Fruit fly (Drosophila melanogaster) whole organism, adult: ENCODE results near the gene MSBP.

Experiments
- CG11617 ChIP-seq: fragments of 200-800 bp; sonication (Bioruptor generic); optimal IDR thresholded peaks from 2 replicates; lab custom pipeline; 2017; ENCODE audit warnings: mild to moderate bottlenecking, missing biosample characterization, missing genetic modification reagents, missing genetic modification characterization
- CG12768 ChIP-seq: fragments of 200-800 bp; sonication (Bioruptor generic); optimal IDR thresholded peaks from 2 replicates; lab custom pipeline; 2017; ENCODE audit warnings: missing biosample characterization, missing genetic modification characterization, mild to moderate bottlenecking, moderate library complexity, missing genetic modification reagents
- CG14711 ChIP-seq: fragments of 200-800 bp; sonication (Bioruptor generic); optimal IDR thresholded peaks from 2 replicates; lab custom pipeline; 2018; ENCODE audit warnings: missing biosample characterization, mild to moderate bottlenecking, missing genetic modification characterization, moderate library complexity
- CG1620 ChIP-seq: fragments of 200-800 bp; sonication (Bioruptor generic); optimal IDR thresholded peaks from 2 replicates; lab custom pipeline; 2016; ENCODE audit warnings: missing biosample characterization, missing genetic modification characterization
- CG33017 ChIP-seq: fragments of 200-800 bp; sonication (Bioruptor generic); optimal IDR thresholded peaks from 2 replicates; lab custom pipeline; 2018; ENCODE audit warnings: missing biosample characterization, mild to moderate bottlenecking, missing genetic modification characterization, moderate library complexity
- CG5204 ChIP-seq: fragments of 200-800 bp; sonication (Bioruptor generic); optimal IDR thresholded peaks from 2 replicates; lab custom pipeline; 2016; ENCODE audit warnings: missing biosample characterization, missing genetic modification characterization
- CG7045 ChIP-seq: fragments of 200-800 bp; sonication (Bioruptor generic); optimal IDR thresholded peaks from 2 replicates; lab custom pipeline; 2017; ENCODE audit warnings: missing biosample characterization, mild to moderate bottlenecking, missing genetic modification characterization
- CG7101 ChIP-seq: fragments of 200-800 bp; sonication (Bioruptor generic); optimal IDR thresholded peaks from 2 replicates; lab custom pipeline; 2018; ENCODE audit warnings: missing biosample characterization, mild to moderate bottlenecking, missing genetic modification characterization, moderate library complexity
- Clk ChIP-seq: fragments of 200-800 bp; sonication (Bioruptor generic); optimal IDR thresholded peaks from 2 replicates; lab custom pipeline; 2017; ENCODE audit warnings: missing biosample characterization, missing genetic modification characterization
- Crg-1 ChIP-seq: fragments of 200-800 bp; sonication (Bioruptor generic); optimal IDR thresholded peaks from 2 replicates; lab custom pipeline; 2016; ENCODE audit warnings: missing biosample characterization, missing genetic modification characterization
- Hr96 ChIP-seq: fragments of 200-800 bp; sonication (Bioruptor generic); optimal IDR thresholded peaks from 2 replicates; lab custom pipeline; 2016; ENCODE audit warnings: missing biosample characterization, missing genetic modification characterization
- Mnt ChIP-seq: fragments of 200-800 bp; sonication (Bioruptor generic); optimal IDR thresholded peaks from 2 replicates; lab custom pipeline; 2016; ENCODE audit warnings: missing biosample characterization, mild to moderate bottlenecking, missing genetic modification characterization
- bab1 ChIP-seq: fragments of 200-800 bp; sonication (Bioruptor generic); optimal IDR thresholded peaks from 3 replicates; lab custom pipeline; 2019; ENCODE audit warnings: missing biosample characterization, mild to moderate bottlenecking, missing genetic modification characterization, moderate library complexity
- cic ChIP-seq: fragments of 200-800 bp; sonication (Bioruptor generic); optimal IDR thresholded peaks from 2 replicates; lab custom pipeline; 2017; ENCODE audit warnings: missing biosample characterization, mild to moderate bottlenecking, missing genetic modification characterization, moderate library complexity
- cnc ChIP-seq, 2 experiments: fragments of >200 bp; optimal IDR thresholded peaks; 2 replicates each; lab custom pipeline; 2017
- kay ChIP-seq: fragments of 200-800 bp; sonication (Bioruptor generic); peaks from one replicate; lab custom pipeline; 2016; ENCODE audit warnings: missing biosample characterization, missing genetic modification characterization, borderline replicate concordance
- ovo ChIP-seq: fragments of 200-800 bp; sonication (Bioruptor generic); optimal IDR thresholded peaks from 2 replicates; lab custom pipeline; 2016; ENCODE audit warnings: missing biosample characterization, missing genetic modification characterization
- pad ChIP-seq: fragments of 200-800 bp; sonication (Bioruptor generic); optimal IDR thresholded peaks from 3 replicates; lab custom pipeline; 2017; ENCODE audit warnings: missing biosample characterization, missing genetic modification characterization, mild to moderate bottlenecking, moderate library complexity, missing genetic modification reagents
- tj ChIP-seq: fragments of 200-800 bp; sonication (Bioruptor generic); optimal IDR thresholded peaks from 3 replicates; lab custom pipeline; 2017; ENCODE audit warnings: missing biosample characterization, mild to moderate bottlenecking, missing genetic modification characterization, moderate library complexity
- toe ChIP-seq: fragments of 200-800 bp; sonication (Bioruptor generic); optimal IDR thresholded peaks from 2 replicates; lab custom pipeline; 2016; ENCODE audit warnings: missing biosample characterization, missing genetic modification characterization

The MSBP gene

dm6 chrX:15866799-15867412 lies 23.0 kb downstream of the MSBP start:
- peak; percentile 3 for TF ChIP-seq cic (GFP tag; lab: Kevin White, UChicago)
- peak; percentile 11 for TF ChIP-seq CG14711 (tag; lab: Kevin White, UChicago)
- TF ChIP-seq kay: peak; percentile 78
- peak; percentile 29 for TF ChIP-seq bab1 (GFP tag; lab: Kevin White, UChicago)
- no peak for TF ChIP-seq ovo
- TF ChIP-seq cnc (optimal IDR thresholded peaks at IDR 0.05; lab: Kevin White, UChicago): no peak
- TF ChIP-seq CG12768 (GFP tag; lab: Kevin White, UChicago): no peak
- no peak for TF ChIP-seq Mnt (GFP tag; lab: Kevin White, UChicago)
- TF ChIP-seq CG7045: no peak

- TF ChIP-seq CG14711 (tag; lab: Kevin White, UChicago) (no peak), cnc (optimal IDR thresholded peaks at IDR 0.05; lab: Kevin White, UChicago) (no peak), kay (peak; percentile 60)
These were observed 23.9 kb downstream of the MSBP start for dm6 chrX:15866032-15866431.

dm6 chrX:15860479-15860878 lies 29.4 kb downstream of the MSBP start:
- TF ChIP-seq CG5204 (GFP tag; lab: Kevin White, UChicago) (no peak), CG14711 (tag; lab: Kevin White, UChicago) (no peak), CG1620 (GFP tag; lab: Kevin White, UChicago) (no peak), CG7045 (peak; percentile 8), Mnt (GFP tag; lab: Kevin White, UChicago) (peak; percentile 95), CG7101 (tag; lab: Kevin White, UChicago) (peak; percentile 31), tj (GFP tag; lab: Kevin White, UChicago) (peak; percentile 88), CG33017 (no peak), ovo (peak; percentile 17), cnc (optimal IDR thresholded peaks at IDR 0.05; lab: Kevin White, UChicago) (no peak), bab1 (GFP tag; lab: Kevin White, UChicago) (peak; percentile 45), Hr96 (GFP tag; lab: Kevin White, UChicago) (no peak), pad (GFP tag; lab: Kevin White, UChicago) (peak; percentile 76), Crg-1 (GFP tag; lab: Kevin White, UChicago) (no peak), kay (no peak), CG11617 (GFP tag; lab: Kevin White, UChicago) (peak; percentile 76), cic (GFP tag; lab: Kevin White, UChicago) (peak; percentile 64), CG12768 (GFP tag; lab: Kevin White, UChicago) (peak; percentile 28), toe (GFP tag; lab: Kevin White, UChicago) (peak; percentile 32), Clk (GFP tag; lab: Kevin White, UChicago) (no peak)

dm6 chrX:15859869-15860268 lies 30.0 kb downstream of the MSBP start, which contains the start of gene Gbeta13F:
Gene Gbeta13F (plus strand): TSS chrX:15860115.
- no peak for TF ChIP-seq CG11617 (GFP tag; lab: Kevin White, UChicago)
- no peak for TF ChIP-seq CG7045
- TF ChIP-seq bab1 (GFP tag; lab: Kevin White, UChicago): peak; percentile 43
- TF ChIP-seq pad (GFP tag; lab: Kevin White, UChicago): no peak
- peak; percentile 42 for TF ChIP-seq CG1620 (GFP tag; lab: Kevin White, UChicago)
- peak; percentile 4 for TF ChIP-seq CG14711 (tag; lab: Kevin White, UChicago)
- TF ChIP-seq ovo: peak; percentile 10

- TF ChIP-seq CG14711 (tag; lab: Kevin White, UChicago) (no peak), CG5204 (GFP tag; lab: Kevin White, UChicago) (no peak)
These were observed 30.5 kb downstream of the MSBP start, which contains the start of gene AlkB for dm6 chrX:15859387-15859786. Gene AlkB (minus strand): TSS chrX:15859487.

dm6 chrX:15857601-15858284 lies 32.2 kb downstream of the MSBP start, which contains the start of the genes CG46440 and Myb:
Gene CG46440 (minus strand): TSS chrX:15857823.
Gene Myb (minus strand): TSS chrX:15857823.
- TF ChIP-seq CG7045 (no peak), toe (GFP tag; lab: Kevin White, UChicago) (no peak), bab1 (GFP tag; lab: Kevin White, UChicago) (peak; percentile 17), Mnt (GFP tag; lab: Kevin White, UChicago) (peak; percentile 31), CG14711 (tag; lab: Kevin White, UChicago) (peak; percentile 17), pad (GFP tag; lab: Kevin White, UChicago) (peak; percentile 3), tj (GFP tag; lab: Kevin White, UChicago) (peak; percentile 3)
